Fruit fly (Drosophila melanogaster) whole organism, adult: ENCODE data around the gene CG44090.

Experiments used
- CG11617 ChIP-seq: fragments of 200-800 bp; sonication (Bioruptor generic); optimal IDR thresholded peaks from 2 replicates; lab custom pipeline; 2017; ENCODE audit warnings: mild to moderate bottlenecking, missing biosample characterization, missing genetic modification reagents, missing genetic modification characterization
- CG12768 ChIP-seq: fragments of 200-800 bp; sonication (Bioruptor generic); optimal IDR thresholded peaks from 2 replicates; lab custom pipeline; 2017; ENCODE audit warnings: missing biosample characterization, missing genetic modification characterization, mild to moderate bottlenecking, moderate library complexity, missing genetic modification reagents
- CG14711 ChIP-seq: fragments of 200-800 bp; sonication (Bioruptor generic); optimal IDR thresholded peaks from 2 replicates; lab custom pipeline; 2018; ENCODE audit warnings: missing biosample characterization, mild to moderate bottlenecking, missing genetic modification characterization, moderate library complexity
- CG1620 ChIP-seq: fragments of 200-800 bp; sonication (Bioruptor generic); optimal IDR thresholded peaks from 2 replicates; lab custom pipeline; 2016; ENCODE audit warnings: missing biosample characterization, missing genetic modification characterization
- CG33017 ChIP-seq: fragments of 200-800 bp; sonication (Bioruptor generic); optimal IDR thresholded peaks from 2 replicates; lab custom pipeline; 2018; ENCODE audit warnings: missing biosample characterization, mild to moderate bottlenecking, missing genetic modification characterization, moderate library complexity
- CG5204 ChIP-seq: fragments of 200-800 bp; sonication (Bioruptor generic); optimal IDR thresholded peaks from 2 replicates; lab custom pipeline; 2016; ENCODE audit warnings: missing biosample characterization, missing genetic modification characterization
- CG7045 ChIP-seq: fragments of 200-800 bp; sonication (Bioruptor generic); optimal IDR thresholded peaks from 2 replicates; lab custom pipeline; 2017; ENCODE audit warnings: missing biosample characterization, mild to moderate bottlenecking, missing genetic modification characterization
- CG7101 ChIP-seq: fragments of 200-800 bp; sonication (Bioruptor generic); optimal IDR thresholded peaks from 2 replicates; lab custom pipeline; 2018; ENCODE audit warnings: missing biosample characterization, mild to moderate bottlenecking, missing genetic modification characterization, moderate library complexity
- Clk ChIP-seq: fragments of 200-800 bp; sonication (Bioruptor generic); optimal IDR thresholded peaks from 2 replicates; lab custom pipeline; 2017; ENCODE audit warnings: missing biosample characterization, missing genetic modification characterization
- Crg-1 ChIP-seq: fragments of 200-800 bp; sonication (Bioruptor generic); optimal IDR thresholded peaks from 2 replicates; lab custom pipeline; 2016; ENCODE audit warnings: missing biosample characterization, missing genetic modification characterization
- Hr96 ChIP-seq: fragments of 200-800 bp; sonication (Bioruptor generic); optimal IDR thresholded peaks from 2 replicates; lab custom pipeline; 2016; ENCODE audit warnings: missing biosample characterization, missing genetic modification characterization
- Mnt ChIP-seq: fragments of 200-800 bp; sonication (Bioruptor generic); optimal IDR thresholded peaks from 2 replicates; lab custom pipeline; 2016; ENCODE audit warnings: missing biosample characterization, mild to moderate bottlenecking, missing genetic modification characterization
- bab1 ChIP-seq: fragments of 200-800 bp; sonication (Bioruptor generic); optimal IDR thresholded peaks from 3 replicates; lab custom pipeline; 2019; ENCODE audit warnings: missing biosample characterization, mild to moderate bottlenecking, missing genetic modification characterization, moderate library complexity
- cic ChIP-seq: fragments of 200-800 bp; sonication (Bioruptor generic); optimal IDR thresholded peaks from 2 replicates; lab custom pipeline; 2017; ENCODE audit warnings: missing biosample characterization, mild to moderate bottlenecking, missing genetic modification characterization, moderate library complexity
- cnc ChIP-seq, 2 experiments: fragments of >200 bp; optimal IDR thresholded peaks; 2 replicates each; lab custom pipeline; 2017
- kay ChIP-seq: fragments of 200-800 bp; sonication (Bioruptor generic); peaks from one replicate; lab custom pipeline; 2016; ENCODE audit warnings: missing biosample characterization, missing genetic modification characterization, borderline replicate concordance
- ovo ChIP-seq: fragments of 200-800 bp; sonication (Bioruptor generic); optimal IDR thresholded peaks from 2 replicates; lab custom pipeline; 2016; ENCODE audit warnings: missing biosample characterization, missing genetic modification characterization
- pad ChIP-seq: fragments of 200-800 bp; sonication (Bioruptor generic); optimal IDR thresholded peaks from 3 replicates; lab custom pipeline; 2017; ENCODE audit warnings: missing biosample characterization, missing genetic modification characterization, mild to moderate bottlenecking, moderate library complexity, missing genetic modification reagents
- tj ChIP-seq: fragments of 200-800 bp; sonication (Bioruptor generic); optimal IDR thresholded peaks from 3 replicates; lab custom pipeline; 2017; ENCODE audit warnings: missing biosample characterization, mild to moderate bottlenecking, missing genetic modification characterization, moderate library complexity
- toe ChIP-seq: fragments of 200-800 bp; sonication (Bioruptor generic); optimal IDR thresholded peaks from 2 replicates; lab custom pipeline; 2016; ENCODE audit warnings: missing biosample characterization, missing genetic modification characterization

Gene CG44090

dm6 chr3R:17402434-17402833 is 31.8 kb downstream of the CG44090 start, which contains the start of gene Sur-8:
Gene Sur-8, minus strand, starts transcription at chr3R:17402515.
- TF ChIP-seq CG12768 (GFP tag; lab: Kevin White, UChicago) = no peak
- TF ChIP-seq Hr96 = peak; percentile 74
- TF ChIP-seq CG7045 = peak; percentile 30
- peak; percentile 35 for TF ChIP-seq toe (GFP tag; lab: Kevin White, UChicago)
- TF ChIP-seq pad = peak; percentile 32
- TF ChIP-seq Mnt (GFP tag; lab: Kevin White, UChicago) = peak; percentile 36
- TF ChIP-seq kay (GFP tag; lab: Kevin White, UChicago) = no peak
- TF ChIP-seq bab1 (GFP tag; lab: Kevin White, UChicago) = no peak
- TF ChIP-seq CG1620 (GFP tag; lab: Kevin White, UChicago) = peak; percentile 62
- TF ChIP-seq CG11617 (GFP tag; lab: Kevin White, UChicago) = no peak
- TF ChIP-seq cnc (optimal IDR thresholded peaks at IDR 0.05; lab: Kevin White, UChicago) = no peak
- no peak for TF ChIP-seq tj (GFP tag; lab: Kevin White, UChicago)
- peak; percentile 42 for TF ChIP-seq ovo (GFP tag; lab: Kevin White, UChicago)
- no peak for TF ChIP-seq CG33017 (tag; lab: Kevin White, UChicago)
- TF ChIP-seq Crg-1 (GFP tag; lab: Kevin White, UChicago) = no peak
- peak; percentile 33 for TF ChIP-seq CG5204 (GFP tag; lab: Kevin White, UChicago)

- no peak for TF ChIP-seq tj (GFP tag; lab: Kevin White, UChicago)
- peak; percentile 45 for TF ChIP-seq bab1 (GFP tag; lab: Kevin White, UChicago)
- peak; percentile 20 for TF ChIP-seq ovo (GFP tag; lab: Kevin White, UChicago)
- peak; percentile 22 for TF ChIP-seq CG14711
- no peak for TF ChIP-seq cnc (optimal IDR thresholded peaks at IDR 0.05; lab: Kevin White, UChicago)
- TF ChIP-seq pad = no peak
- TF ChIP-seq kay (GFP tag; lab: Kevin White, UChicago) = peak; percentile 89
- no peak for TF ChIP-seq cic (GFP tag; lab: Kevin White, UChicago)
- peak; percentile 48 for TF ChIP-seq CG7101 (tag; lab: Kevin White, UChicago)
- TF ChIP-seq toe (GFP tag; lab: Kevin White, UChicago) = peak; percentile 38
- peak; percentile 31 for TF ChIP-seq Mnt (GFP tag; lab: Kevin White, UChicago)
- peak; percentile 56 for TF ChIP-seq Hr96
- TF ChIP-seq CG12768 (GFP tag; lab: Kevin White, UChicago) = no peak
- TF ChIP-seq Crg-1 (GFP tag; lab: Kevin White, UChicago) = peak; percentile 44
- peak; percentile 78 for TF ChIP-seq CG5204 (GFP tag; lab: Kevin White, UChicago)
- TF ChIP-seq CG11617 (GFP tag; lab: Kevin White, UChicago) = peak; percentile 1
- TF ChIP-seq CG7045 = no peak
- peak; percentile 28 for TF ChIP-seq CG33017 (tag; lab: Kevin White, UChicago)
- peak; percentile 7 for TF ChIP-seq CG1620 (GFP tag; lab: Kevin White, UChicago)
- TF ChIP-seq Clk (GFP tag; lab: Kevin White, UChicago) = no peak
Observed at dm6 chr3R:17401289-17401752, 32.9 kb downstream of the CG44090 start.

- TF ChIP-seq CG12768 (GFP tag; lab: Kevin White, UChicago) = peak; percentile 31
- peak; percentile 30 for TF ChIP-seq pad
- TF ChIP-seq Mnt (GFP tag; lab: Kevin White, UChicago) = no peak
- peak; percentile 52 for TF ChIP-seq CG14711
- TF ChIP-seq cic (GFP tag; lab: Kevin White, UChicago) = no peak
- peak; percentile 4 for TF ChIP-seq toe (GFP tag; lab: Kevin White, UChicago)
- TF ChIP-seq CG5204 (GFP tag; lab: Kevin White, UChicago) = no peak
- TF ChIP-seq CG7045 = peak; percentile 61
- TF ChIP-seq bab1 (GFP tag; lab: Kevin White, UChicago) = peak; percentile 52
- TF ChIP-seq Crg-1 (GFP tag; lab: Kevin White, UChicago) = no peak
- no peak for TF ChIP-seq ovo (GFP tag; lab: Kevin White, UChicago)
- peak; percentile 90 for TF ChIP-seq tj (GFP tag; lab: Kevin White, UChicago)
- no peak for TF ChIP-seq CG33017 (tag; lab: Kevin White, UChicago)
- no peak for TF ChIP-seq Hr96
- no peak for TF ChIP-seq CG11617 (GFP tag; lab: Kevin White, UChicago)
- TF ChIP-seq cnc (optimal IDR thresholded peaks at IDR 0.05; lab: Kevin White, UChicago) = no peak
- no peak for TF ChIP-seq CG1620 (GFP tag; lab: Kevin White, UChicago)
- TF ChIP-seq CG7101 (tag; lab: Kevin White, UChicago) = peak; percentile 35
- TF ChIP-seq Clk (GFP tag; lab: Kevin White, UChicago) = no peak
- TF ChIP-seq kay (GFP tag; lab: Kevin White, UChicago) = no peak
Observed at dm6 chr3R:17400675-17401118, 33.5 kb downstream of the CG44090 start.

DNA sequence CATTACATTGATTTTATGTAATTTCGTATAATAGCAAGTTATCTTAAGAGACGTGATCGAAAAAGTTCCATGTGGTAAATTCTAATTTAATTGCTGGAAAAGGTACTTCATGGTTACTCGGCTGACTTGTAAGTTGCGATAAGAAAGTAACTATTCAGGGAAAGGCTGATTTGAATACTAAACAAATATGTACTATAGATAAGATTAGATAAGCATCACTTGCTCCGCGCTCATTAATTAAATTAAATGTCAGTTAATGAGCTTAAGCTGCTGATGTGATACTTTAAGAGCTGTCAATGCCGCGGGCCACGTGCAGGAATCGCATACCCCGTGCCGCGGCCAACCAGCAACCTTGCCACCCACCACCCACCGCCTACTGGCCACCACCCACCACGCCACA is 34.1 kb downstream of the CG44090 start:
- TF ChIP-seq bab1 (GFP tag; lab: Kevin White, UChicago) (no peak), Clk (GFP tag; lab: Kevin White, UChicago) (no peak), CG5204 (GFP tag; lab: Kevin White, UChicago) (no peak), pad (no peak), tj (GFP tag; lab: Kevin White, UChicago) (no peak), CG33017 (tag; lab: Kevin White, UChicago) (peak; percentile 44), Crg-1 (GFP tag; lab: Kevin White, UChicago) (no peak), Hr96 (no peak), cnc (optimal IDR thresholded peaks at IDR 0.05; lab: Kevin White, UChicago) (no peak), CG7101 (tag; lab: Kevin White, UChicago) (peak; percentile 16), CG11617 (GFP tag; lab: Kevin White, UChicago) (no peak), toe (GFP tag; lab: Kevin White, UChicago) (no peak), kay (GFP tag; lab: Kevin White, UChicago) (peak; percentile 25), CG7045 (no peak), CG12768 (GFP tag; lab: Kevin White, UChicago) (no peak), CG1620 (GFP tag; lab: Kevin White, UChicago) (no peak), cic (GFP tag; lab: Kevin White, UChicago) (peak; percentile 21), ovo (GFP tag; lab: Kevin White, UChicago) (no peak)
